Worm (Caenorhabditis elegans) whole organism, L3 larva: ENCODE data around the gene bec-1.

ENCODE experiments used
- R02D3.7 ChIP-seq: fragments of 150-350 bp; optimal IDR thresholded peaks from 2 replicates; lab custom pipeline; 2014; ENCODE audit warnings: missing biosample characterization, missing genetic modification characterization
- ZK546.5 ChIP-seq: sonication (generic microtip); optimal IDR thresholded peaks from 2 replicates; lab custom pipeline; 2017; ENCODE audit warnings: missing biosample characterization, missing genetic modification characterization
- aly-2 ChIP-seq: fragments of 150-350 bp; optimal IDR thresholded peaks from 2 replicates; lab custom pipeline; 2014; ENCODE audit warnings: missing biosample characterization, missing genetic modification characterization
- ama-1 ChIP-seq: fragments of 150-350 bp; optimal IDR thresholded peaks from 2 replicates; lab custom pipeline; 2018
- ceh-16 ChIP-seq: sonication (generic microtip); optimal IDR thresholded peaks from 2 replicates; lab custom pipeline; 2017; ENCODE audit warnings: missing biosample characterization, missing genetic modification characterization
- ceh-28 ChIP-seq: fragments of 150-350 bp; optimal IDR thresholded peaks from 2 replicates; lab custom pipeline; 2014; ENCODE audit warnings: missing biosample characterization, missing genetic modification reagents, missing genetic modification characterization
- ceh-9 ChIP-seq: sonication (generic microtip); optimal IDR thresholded peaks from 2 replicates; lab custom pipeline; 2018; ENCODE audit warnings: missing biosample characterization, missing genetic modification characterization
- daf-12 ChIP-seq: fragments of 150-350 bp; optimal IDR thresholded peaks from 2 replicates; lab custom pipeline; 2014; ENCODE audit warnings: missing biosample characterization, missing genetic modification reagents, missing genetic modification characterization
- egl-27 ChIP-seq: sonication (generic microtip); optimal IDR thresholded peaks from 4 replicates; lab custom pipeline; 2017; ENCODE audit warnings: missing biosample characterization, missing genetic modification reagents, missing genetic modification characterization
- egl-5 ChIP-seq: fragments of 150-350 bp; optimal IDR thresholded peaks from 2 replicates; lab custom pipeline; 2017; ENCODE audit warnings: missing biosample characterization, missing genetic modification reagents, missing genetic modification characterization, inconsistent platforms
- elt-1 ChIP-seq: fragments of 150-350 bp; optimal IDR thresholded peaks from 2 replicates; lab custom pipeline; 2014; ENCODE audit warnings: missing biosample characterization, missing genetic modification characterization
- elt-2 ChIP-seq: sonication (generic microtip); optimal IDR thresholded peaks from 2 replicates; lab custom pipeline; 2016; ENCODE audit warnings: missing genetic modification reagents, mild to moderate bottlenecking, missing genetic modification characterization, missing compliant biosample characterization
- elt-3 ChIP-seq, 3 experiments: fragments of 150-350 bp in 1 of 3; sonication (generic microtip) in 2 of 3; optimal IDR thresholded peaks; 2 replicates in 2 of 3; 4 replicates in 1 of 3; lab custom pipeline; 2014 to 2017; ENCODE audit warnings: missing biosample characterization in 3 of 3, missing genetic modification characterization in 3 of 3
- fkh-10 ChIP-seq: sonication (generic microtip); optimal IDR thresholded peaks from 2 replicates; lab custom pipeline; 2017; ENCODE audit warnings: missing biosample characterization, missing genetic modification reagents, missing genetic modification characterization
- fkh-2 ChIP-seq: fragments of 150-350 bp; optimal IDR thresholded peaks from 2 replicates; lab custom pipeline; 2014; ENCODE audit warnings: missing biosample characterization, missing genetic modification reagents, missing genetic modification characterization
- fos-1 ChIP-seq: fragments of 150-350 bp; optimal IDR thresholded peaks from 2 replicates; lab custom pipeline; 2014; ENCODE audit warnings: missing biosample characterization, missing genetic modification characterization
- hmg-11 ChIP-seq: sonication (generic microtip); optimal IDR thresholded peaks from 2 replicates; lab custom pipeline; 2016; ENCODE audit warnings: missing genetic modification characterization, missing compliant biosample characterization
- jun-1 ChIP-seq: fragments of 150-350 bp; optimal IDR thresholded peaks from 2 replicates; lab custom pipeline; 2014; ENCODE audit warnings: missing biosample characterization, missing genetic modification reagents, missing genetic modification characterization
- lin-15B ChIP-seq: fragments of 150-350 bp; optimal IDR thresholded peaks from 2 replicates; lab custom pipeline; 2014; ENCODE audit warnings: missing biosample characterization, missing genetic modification characterization
- lin-39 ChIP-seq: fragments of 150-350 bp; optimal IDR thresholded peaks from 2 replicates; lab custom pipeline; 2018; ENCODE audit warnings: missing biosample characterization, missing genetic modification reagents, missing genetic modification characterization
- lsy-12 ChIP-seq: sonication (generic microtip); optimal IDR thresholded peaks from 2 replicates; lab custom pipeline; 2016; ENCODE audit warnings: mild to moderate bottlenecking, missing genetic modification characterization, missing compliant biosample characterization
- nfya-1 ChIP-seq: sonication (generic microtip); optimal IDR thresholded peaks from 2 replicates; lab custom pipeline; 2017; ENCODE audit warnings: missing genetic modification characterization, mild to moderate bottlenecking, missing compliant biosample characterization, antibody characterized with exemption, moderate library complexity; ENCODE audit not compliant: insufficient read depth
- nhr-11 ChIP-seq: fragments of 150-350 bp; optimal IDR thresholded peaks from 2 replicates; lab custom pipeline; 2014; ENCODE audit warnings: missing biosample characterization, missing genetic modification characterization
- nhr-12 ChIP-seq: fragments of 150-350 bp; optimal IDR thresholded peaks from 2 replicates; lab custom pipeline; 2014; ENCODE audit warnings: missing biosample characterization, missing genetic modification characterization
- nhr-23 ChIP-seq: fragments of 150-350 bp; optimal IDR thresholded peaks from 2 replicates; lab custom pipeline; 2014; ENCODE audit warnings: missing biosample characterization, missing genetic modification reagents, missing genetic modification characterization
- nhr-25 ChIP-seq: sonication (generic microtip); optimal IDR thresholded peaks from 2 replicates; lab custom pipeline; 2017; ENCODE audit warnings: missing biosample characterization, missing genetic modification characterization
- nhr-28 ChIP-seq: fragments of 150-350 bp; optimal IDR thresholded peaks from 2 replicates; lab custom pipeline; 2014; ENCODE audit warnings: missing biosample characterization, missing genetic modification characterization
- nhr-43 ChIP-seq: sonication (generic microtip); optimal IDR thresholded peaks from 2 replicates; lab custom pipeline; 2016; ENCODE audit warnings: mild to moderate bottlenecking, missing genetic modification characterization, missing compliant biosample characterization; ENCODE audit not compliant: poor library complexity, severe bottlenecking
- nhr-67 ChIP-seq: fragments of 150-350 bp; optimal IDR thresholded peaks from 2 replicates; lab custom pipeline; 2014; ENCODE audit warnings: missing biosample characterization, missing genetic modification characterization
- nhr-77 ChIP-seq: fragments of 150-350 bp; optimal IDR thresholded peaks from 2 replicates; lab custom pipeline; 2014; ENCODE audit warnings: missing biosample characterization, missing genetic modification characterization
- pha-4 ChIP-seq: fragments of 150-350 bp; optimal IDR thresholded peaks from 2 replicates; lab custom pipeline; 2014; ENCODE audit warnings: missing biosample characterization, missing genetic modification reagents, missing genetic modification characterization
- pqm-1 ChIP-seq: fragments of 150-350 bp; optimal IDR thresholded peaks from 2 replicates; lab custom pipeline; 2017; ENCODE audit warnings: missing biosample characterization, missing genetic modification characterization, inconsistent platforms
- sea-2 ChIP-seq: fragments of 150-350 bp; sonication (generic microtip); optimal IDR thresholded peaks from 4 replicates; lab custom pipeline; 2014; ENCODE audit warnings: missing biosample characterization, missing genetic modification reagents, missing genetic modification characterization
- skn-1 ChIP-seq: fragments of 150-350 bp; optimal IDR thresholded peaks from 2 replicates; lab custom pipeline; 2014; ENCODE audit warnings: missing biosample characterization, missing genetic modification characterization
- tbx-2 ChIP-seq: sonication (generic microtip); optimal IDR thresholded peaks from 2 replicates; lab custom pipeline; 2016; ENCODE audit warnings: mild to moderate bottlenecking, missing genetic modification characterization, missing compliant biosample characterization
- unc-39 ChIP-seq: sonication (generic microtip); optimal IDR thresholded peaks from 4 replicates; lab custom pipeline; 2017; ENCODE audit warnings: missing biosample characterization, missing genetic modification characterization
- unc-62 ChIP-seq: fragments of 150-350 bp; sonication (generic microtip); optimal IDR thresholded peaks from 4 replicates; lab custom pipeline; 2014; ENCODE audit warnings: missing biosample characterization, missing genetic modification reagents, missing genetic modification characterization
- ztf-11 ChIP-seq: fragments of 150-350 bp; optimal IDR thresholded peaks from 2 replicates; lab custom pipeline; 2014; ENCODE audit warnings: missing biosample characterization, missing genetic modification characterization
- ztf-4 ChIP-seq: fragments of 150-350 bp; optimal IDR thresholded peaks from 2 replicates; lab custom pipeline; 2014; ENCODE audit warnings: missing biosample characterization, missing genetic modification characterization

The bec-1 gene

DNA sequence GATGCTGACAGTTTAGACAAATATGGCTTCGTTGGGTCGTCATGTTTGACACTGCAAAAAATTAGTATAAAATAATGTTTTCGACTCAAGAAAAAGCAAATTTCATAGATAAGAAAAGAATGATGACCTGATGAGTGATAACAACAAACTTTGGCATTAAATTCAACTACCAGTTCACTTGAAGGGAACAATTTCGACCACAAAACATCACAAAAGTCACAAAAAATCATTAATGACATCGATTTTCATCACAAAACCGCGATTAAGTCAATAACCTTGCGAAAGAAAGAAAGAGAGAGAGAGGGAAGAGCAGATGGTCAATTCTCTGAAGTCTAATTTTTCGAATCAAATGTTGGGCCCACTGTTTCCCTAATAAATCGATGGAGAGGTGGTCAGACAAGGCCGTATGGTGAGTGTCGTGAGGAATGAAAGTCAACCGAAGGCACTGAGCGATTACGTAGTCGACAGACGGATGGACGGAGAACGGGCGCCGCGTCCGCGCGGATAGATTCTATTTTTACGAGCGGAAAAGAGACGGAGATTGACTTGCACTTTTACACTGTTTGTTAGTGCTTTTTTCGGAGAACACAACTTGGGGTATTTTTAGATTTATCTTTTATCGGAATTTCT, at the start of gene bec-1:
TSS of gene bec-1 (minus strand) at position 51 of the 630 bp plus-strand sequence.
- no peak for TF ChIP-seq nhr-67
- peak; percentile 11 for TF ChIP-seq pqm-1 (tag; lab: Kevin White, UChicago)
- TF ChIP-seq nhr-25 (tag; lab: Kevin White, UChicago) = peak; percentile 5
- peak; percentile 65 for TF ChIP-seq ama-1 (lab: Kevin White, UChicago)
- peak; percentile 43 for TF ChIP-seq elt-2 (tag; lab: Kevin White, UChicago)
- TF ChIP-seq elt-1 (tag; lab: Kevin White, UChicago) = no peak
- no peak for TF ChIP-seq nhr-28
- no peak for TF ChIP-seq hmg-11
- TF ChIP-seq elt-3 (tag; optimal IDR thresholded peaks at IDR 0.05; lab: Kevin White, UChicago) = no peak
- TF ChIP-seq pha-4 (tag; lab: Kevin White, UChicago) = peak; percentile 25
- no peak for TF ChIP-seq lin-39
- TF ChIP-seq skn-1 = no peak
- TF ChIP-seq nhr-77 (tag; lab: Kevin White, UChicago) = no peak
- TF ChIP-seq, all 47 proteins: peak for 5

ce11 chrIV:5708796-5709195, 44.6 kb upstream of the bec-1 start, which contains the start of gene C55C3.1:
C55C3.1 (plus strand) TSS chrIV:5709096.
- TF ChIP-seq pha-4 (tag; lab: Kevin White, UChicago) = no peak
- no peak for TF ChIP-seq nhr-23
- TF ChIP-seq jun-1 = no peak
- peak in 1 of 3 experiments; percentile 46 for TF ChIP-seq elt-3 (tag; optimal IDR thresholded peaks at IDR 0.05; lab: Kevin White, UChicago)
- no peak for TF ChIP-seq aly-2 (tag; lab: Kevin White, UChicago)
- TF ChIP-seq fkh-2 (tag; lab: Kevin White, UChicago) = no peak
- no peak for TF ChIP-seq fos-1 (tag; lab: Kevin White, UChicago)
- TF ChIP-seq elt-1 (tag; lab: Kevin White, UChicago) = no peak

DNA sequence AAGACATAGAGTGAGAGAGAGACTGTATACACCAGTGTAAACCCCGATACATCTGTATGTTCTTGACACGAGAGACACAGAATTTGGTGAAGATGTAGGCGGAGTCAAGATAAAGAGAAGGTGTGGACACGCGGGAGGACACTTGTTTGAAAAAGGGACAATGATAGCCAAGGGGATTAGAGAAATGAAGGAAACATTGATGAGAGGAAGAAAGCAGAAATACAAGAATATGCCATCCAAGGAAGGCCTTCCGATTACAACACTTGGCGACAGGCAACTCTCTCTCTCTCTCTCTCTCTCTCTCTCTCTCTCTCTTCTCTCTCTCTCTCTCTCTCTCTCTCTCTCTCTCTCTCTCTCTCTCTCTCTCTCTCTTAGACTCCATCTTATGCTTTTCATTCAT, 42.4 kb upstream of the bec-1 start:
- TF ChIP-seq nhr-25 (tag; lab: Kevin White, UChicago) (peak; percentile 64), sea-2 (GFP tag; lab: Kevin White, UChicago) (no peak), nhr-23 (peak; percentile 16), pha-4 (tag; lab: Kevin White, UChicago) (no peak), ceh-16 (no peak), ZK546.5 (no peak), nhr-43 (tag; lab: Kevin White, UChicago) (peak; percentile 53), ztf-4 (tag; lab: Kevin White, UChicago) (no peak), unc-62 (GFP tag; lab: Kevin White, UChicago) (no peak), tbx-2 (tag; lab: Kevin White, UChicago) (no peak), ztf-11 (tag; lab: Kevin White, UChicago) (no peak), pqm-1 (tag; lab: Kevin White, UChicago) (no peak), ceh-28 (no peak), lin-39 (no peak), lin-15B (no peak), daf-12 (no peak), fos-1 (tag; lab: Kevin White, UChicago) (no peak), ama-1 (lab: Kevin White, UChicago) (no peak)

DNA sequence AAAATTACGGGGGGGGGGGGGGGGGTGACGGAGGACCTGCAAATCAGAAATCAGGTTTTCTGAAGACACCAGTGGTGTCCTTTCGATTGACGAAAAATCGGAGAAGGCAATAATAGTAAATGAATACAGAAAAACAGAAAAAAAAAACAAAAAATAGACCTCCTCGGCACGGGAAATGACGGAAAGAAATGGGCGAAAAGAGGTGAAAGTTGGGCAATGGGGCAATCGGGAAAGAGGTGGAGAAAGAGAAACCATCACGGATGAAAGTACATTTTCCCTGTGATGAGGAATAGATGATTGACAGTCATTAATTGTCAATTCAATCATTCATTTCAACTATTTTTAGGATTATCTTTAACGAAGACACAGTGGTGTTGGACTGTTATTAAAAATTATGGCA, 39.7 kb upstream of the bec-1 start:
- peak; percentile 5 for TF ChIP-seq nhr-23
- no peak for TF ChIP-seq nfya-1
- TF ChIP-seq nhr-25 (tag; lab: Kevin White, UChicago) = no peak
- no peak for TF ChIP-seq elt-1 (tag; lab: Kevin White, UChicago)
- no peak for TF ChIP-seq lsy-12
- TF ChIP-seq aly-2 (tag; lab: Kevin White, UChicago) = no peak
- no peak for TF ChIP-seq egl-27 (tag; lab: Kevin White, UChicago)

DNA sequence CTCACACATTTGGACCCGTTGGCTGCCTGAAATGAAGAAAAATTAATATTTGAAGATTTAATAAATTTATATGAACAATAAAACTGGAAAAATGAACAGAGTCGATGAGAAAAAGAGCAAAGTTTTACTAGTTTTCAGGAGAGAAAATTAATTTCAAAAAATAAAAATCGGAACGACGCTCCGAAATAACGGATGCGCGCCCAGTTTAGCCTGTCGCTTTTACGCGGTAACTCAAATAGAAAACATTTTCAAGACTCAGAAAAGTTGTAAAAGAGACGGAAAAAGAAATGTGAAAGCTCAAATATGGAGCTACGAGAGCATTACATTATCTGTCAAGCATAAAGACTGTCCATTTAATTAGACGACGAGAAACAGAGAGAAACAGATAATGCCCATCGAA, 39.2 kb upstream of the bec-1 start, which contains the start of the genes C55C3.73 and perm-5:
TSS of gene C55C3.73 (minus strand) at position 9 of the 400 bp plus-strand sequence.
TSS of gene perm-5 (minus strand) at position 26 of the 400 bp plus-strand sequence.
- TF ChIP-seq nhr-43 (tag; lab: Kevin White, UChicago) = no peak
- no peak for TF ChIP-seq egl-5
- no peak for TF ChIP-seq elt-3 (tag; optimal IDR thresholded peaks at IDR 0.05; lab: Kevin White, UChicago)
- TF ChIP-seq nhr-23 = no peak
- TF ChIP-seq pha-4 (tag; lab: Kevin White, UChicago) = no peak
- TF ChIP-seq R02D3.7 (tag; lab: Kevin White, UChicago) = no peak
- no peak for TF ChIP-seq ama-1 (lab: Kevin White, UChicago)
- TF ChIP-seq ceh-9 (tag; lab: Kevin White, UChicago) = no peak
- TF ChIP-seq ceh-28 = no peak
- no peak for TF ChIP-seq fkh-10 (GFP tag; lab: Kevin White, UChicago)
- no peak for TF ChIP-seq nhr-12 (tag; lab: Kevin White, UChicago)
- TF ChIP-seq nhr-25 (tag; lab: Kevin White, UChicago) = no peak
- TF ChIP-seq egl-27 (tag; lab: Kevin White, UChicago) = no peak
- TF ChIP-seq nhr-28 = no peak
- no peak for TF ChIP-seq sea-2 (GFP tag; lab: Kevin White, UChicago)
- no peak for TF ChIP-seq nhr-11
- no peak for TF ChIP-seq unc-39 (tag; lab: Kevin White, UChicago)
- TF ChIP-seq nhr-77 (tag; lab: Kevin White, UChicago) = no peak
- TF ChIP-seq elt-2 (tag; lab: Kevin White, UChicago) = no peak
- no peak for TF ChIP-seq fkh-2 (tag; lab: Kevin White, UChicago)
- TF ChIP-seq, all 47 proteins: peak for 0
